Worm (Caenorhabditis elegans) whole organism, early embryonic: ENCODE results near the gene K12B6.9.

ENCODE experiments used
- F13C5.2 ChIP-seq: sonication (generic microtip); optimal IDR thresholded peaks from 2 replicates; lab custom pipeline; 2017; ENCODE audit warnings: mild to moderate bottlenecking, missing genetic modification characterization, inconsistent platforms, missing compliant biosample characterization
- aly-1 ChIP-seq: sonication (generic microtip); optimal IDR thresholded peaks from 2 replicates; lab custom pipeline; 2016; ENCODE audit warnings: missing genetic modification characterization, missing compliant biosample characterization
- ama-1 ChIP-seq: fragments of 150-350 bp; optimal IDR thresholded peaks from 2 replicates; lab custom pipeline; 2014
- ets-7 ChIP-seq: sonication (generic microtip); optimal IDR thresholded peaks from 2 replicates; lab custom pipeline; 2016; ENCODE audit warnings: missing genotype, missing genetic modification characterization, missing compliant biosample characterization
- flt-1 ChIP-seq: fragments of 200-800 bp; sonication (Bioruptor generic); IDR thresholded peaks from 2 replicates; pipeline ENCODE4 v1.3.6; 2022; ENCODE audit warnings: missing genetic modification characterization, missing compliant biosample characterization
- hmbx-1 ChIP-seq: sonication (generic microtip); optimal IDR thresholded peaks from 2 replicates; lab custom pipeline; 2016; ENCODE audit warnings: mild to moderate bottlenecking, missing genetic modification characterization, missing compliant biosample characterization
- hnd-1 ChIP-seq: sonication (generic microtip); optimal IDR thresholded peaks from 2 replicates; lab custom pipeline; 2016; ENCODE audit warnings: missing genetic modification characterization, missing compliant biosample characterization
- scrt-1 ChIP-seq: fragments of 200-800 bp; sonication (Bioruptor generic); IDR thresholded peaks from 2 replicates; pipeline ENCODE4 v1.3.6; 2022; ENCODE audit warnings: missing genetic modification characterization, missing compliant biosample characterization
- sea-1 ChIP-seq: fragments of 200-800 bp; sonication (Bioruptor generic); conservative IDR thresholded peaks from 2 replicates; pipeline ENCODE4 v1.3.6; 2022; ENCODE audit warnings: missing genetic modification characterization, missing compliant biosample characterization
- tbx-11 ChIP-seq: fragments of 200-800 bp; sonication (Bioruptor generic); IDR thresholded peaks from 2 replicates; pipeline ENCODE4 v1.3.6; 2022; ENCODE audit warnings: missing genetic modification characterization, missing compliant biosample characterization
- tbx-37 ChIP-seq: fragments of 200-800 bp; sonication (Bioruptor generic); conservative IDR thresholded peaks from 2 replicates; pipeline ENCODE4 v1.3.6; 2022; ENCODE audit warnings: missing genetic modification reagents, missing genetic modification characterization, missing compliant biosample characterization
- tra-4 ChIP-seq: sonication (generic microtip); optimal IDR thresholded peaks from 2 replicates; lab custom pipeline; 2017; ENCODE audit warnings: missing genetic modification characterization, missing compliant biosample characterization

DNA sequence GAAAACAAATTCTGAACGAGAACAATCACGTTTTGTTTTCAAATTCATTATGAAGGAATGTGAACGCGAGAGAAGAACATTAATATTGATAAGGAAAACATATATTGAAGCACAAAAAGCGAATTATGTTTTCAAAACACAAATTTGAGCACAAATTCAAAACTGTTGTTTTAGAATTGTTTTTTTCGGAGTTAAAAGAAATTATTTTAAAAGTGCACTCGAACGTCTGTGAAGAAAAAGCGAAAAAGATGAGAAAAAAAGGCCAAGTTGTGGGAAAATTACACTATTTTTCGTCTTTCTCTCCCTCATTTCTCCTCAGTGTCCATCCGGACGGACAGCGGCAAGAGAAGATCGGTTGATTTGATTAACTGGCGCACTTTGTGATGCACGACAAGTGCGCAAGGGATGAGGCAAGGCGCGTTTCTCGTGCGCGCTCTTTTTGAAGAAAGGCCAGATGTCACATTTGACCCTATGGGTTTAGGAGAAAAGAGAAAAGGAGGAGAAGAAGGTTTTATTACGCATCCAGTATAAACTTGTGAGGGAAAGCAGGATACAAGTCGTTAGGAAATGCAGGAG, 25.1 kb downstream of the K12B6.9 start, which contains the start of gene mrck-1:
- TF ChIP-seq F13C5.2 (tag; lab: Kevin White, UChicago) = peak; percentile 95
- TF ChIP-seq hmbx-1 (tag; lab: Kevin White, UChicago) = no peak
- peak; percentile 74 for TF ChIP-seq scrt-1 (GFP tag; lab: Robert Waterston, UW)
- peak; percentile 71 for TF ChIP-seq flt-1 (GFP tag; lab: Robert Waterston, UW)
- TF ChIP-seq ama-1 (lab: Kevin White, UChicago) = no peak
- peak; percentile 33 for TF ChIP-seq ets-7
- peak; percentile 77 for TF ChIP-seq sea-1
- TF ChIP-seq tra-4 (tag; lab: Kevin White, UChicago) = no peak
- TF ChIP-seq tbx-37 = peak; percentile 76
- peak; percentile 57 for TF ChIP-seq tbx-11 (GFP tag; lab: Robert Waterston, UW)
- peak; percentile 82 for TF ChIP-seq aly-1 (tag; lab: Kevin White, UChicago)
- no peak for TF ChIP-seq hnd-1 (tag; lab: Kevin White, UChicago)
